Fruit fly (Drosophila melanogaster): ENCODE results near the gene CG7246.

dm6 chrX:9119671-9120364 is 39.0 kb upstream of the CG7246 start:
- TF ChIP-seq CTCF (optimal IDR thresholded peaks at IDR 0.05), result no peak
- no peak for TF ChIP-seq CG8478 (optimal IDR thresholded peaks at IDR 0.05)
